Worm (Caenorhabditis elegans) whole organism, L2 larva: ENCODE results near the gene spe-39.

ENCODE experiments used
- C34F6.9 ChIP-seq: fragments of 150-350 bp; optimal IDR thresholded peaks from 2 replicates; lab custom pipeline; 2014; ENCODE audit warnings: missing biosample characterization, missing genetic modification characterization
- F13H6.1 ChIP-seq: sonication (generic microtip); optimal IDR thresholded peaks from 2 replicates; lab custom pipeline; 2016; ENCODE audit warnings: missing genetic modification characterization, missing compliant biosample characterization
- R02D3.7 ChIP-seq: fragments of 150-350 bp; optimal IDR thresholded peaks from 2 replicates; lab custom pipeline; 2014; ENCODE audit warnings: missing biosample characterization, missing genetic modification characterization
- ZK546.5 ChIP-seq: sonication (generic microtip); optimal IDR thresholded peaks from 2 replicates; lab custom pipeline; 2017; ENCODE audit warnings: missing biosample characterization, missing genetic modification characterization
- alr-1 ChIP-seq: fragments of 150-350 bp; optimal IDR thresholded peaks from 2 replicates; lab custom pipeline; 2014; ENCODE audit warnings: missing biosample characterization, missing genetic modification characterization
- aly-2 ChIP-seq: fragments of 150-350 bp; optimal IDR thresholded peaks from 2 replicates; lab custom pipeline; 2014; ENCODE audit warnings: missing biosample characterization, missing genetic modification characterization
- ama-1 ChIP-seq: fragments of 150-350 bp; optimal IDR thresholded peaks from 2 replicates; lab custom pipeline; 2018; ENCODE audit warnings: inconsistent platforms
- blmp-1 ChIP-seq: sonication (generic microtip); optimal IDR thresholded peaks from 2 replicates; lab custom pipeline; 2017; ENCODE audit warnings: missing genetic modification characterization, mild to moderate bottlenecking, missing compliant biosample characterization, antibody characterized with exemption, moderate library complexity; ENCODE audit not compliant: insufficient read depth
- ceh-16 ChIP-seq: fragments of 150-350 bp; optimal IDR thresholded peaks from 2 replicates; lab custom pipeline; 2014; ENCODE audit warnings: missing biosample characterization, missing genetic modification characterization
- crh-2 ChIP-seq: sonication (generic microtip); optimal IDR thresholded peaks from 2 replicates; lab custom pipeline; 2017; ENCODE audit warnings: missing biosample characterization, missing genetic modification characterization
- fos-1 ChIP-seq: fragments of 150-350 bp; optimal IDR thresholded peaks from 2 replicates; lab custom pipeline; 2014; ENCODE audit warnings: missing biosample characterization, missing genetic modification characterization
- gmeb-1 ChIP-seq: fragments of 150-350 bp; optimal IDR thresholded peaks from 2 replicates; lab custom pipeline; 2014; ENCODE audit warnings: missing biosample characterization, missing genetic modification characterization
- lin-13 ChIP-seq: fragments of 150-350 bp; optimal IDR thresholded peaks from 2 replicates; lab custom pipeline; 2014; ENCODE audit warnings: missing biosample characterization, missing genetic modification reagents, missing genetic modification characterization
- lsy-2 ChIP-seq, 2 experiments: fragments of 150-350 bp in 1 of 2; sonication (generic microtip) in 1 of 2; optimal IDR thresholded peaks; 2 replicates each; lab custom pipeline; 2014 to 2017; ENCODE audit warnings: missing biosample characterization in 2 of 2, missing genetic modification characterization in 2 of 2
- mab-5 ChIP-seq: fragments of 150-350 bp; optimal IDR thresholded peaks from 2 replicates; lab custom pipeline; 2014; ENCODE audit warnings: missing biosample characterization, missing genetic modification characterization
- mdl-1 ChIP-seq, 2 experiments: fragments of 150-350 bp in 1 of 2; sonication (generic microtip) in 1 of 2; optimal IDR thresholded peaks; 2 replicates each; lab custom pipeline; 2017; ENCODE audit warnings: missing biosample characterization in 2 of 2, missing genetic modification characterization in 2 of 2
- nhr-12 ChIP-seq: fragments of 150-350 bp; optimal IDR thresholded peaks from 2 replicates; lab custom pipeline; 2014; ENCODE audit warnings: missing biosample characterization, missing genetic modification characterization
- nhr-21 ChIP-seq: fragments of 150-350 bp; optimal IDR thresholded peaks from 2 replicates; lab custom pipeline; 2014; ENCODE audit warnings: missing biosample characterization, missing genetic modification characterization
- nhr-237 ChIP-seq: fragments of 150-350 bp; optimal IDR thresholded peaks from 2 replicates; lab custom pipeline; 2014; ENCODE audit warnings: missing biosample characterization, missing genetic modification characterization
- nhr-6 ChIP-seq: fragments of 150-350 bp; optimal IDR thresholded peaks from 2 replicates; lab custom pipeline; 2014; ENCODE audit warnings: missing biosample characterization, missing genetic modification characterization
- skn-1 ChIP-seq: sonication (generic microtip); optimal IDR thresholded peaks from 2 replicates; lab custom pipeline; 2017; ENCODE audit warnings: missing biosample characterization, missing genetic modification characterization
- snpc-4 ChIP-seq: fragments of 150-350 bp; optimal IDR thresholded peaks from 2 replicates; lab custom pipeline; 2014; ENCODE audit warnings: missing biosample characterization, missing genetic modification characterization
- ztf-4 ChIP-seq: fragments of 150-350 bp; optimal IDR thresholded peaks from 2 replicates; lab custom pipeline; 2014; ENCODE audit warnings: missing biosample characterization, missing genetic modification characterization

spe-39 gene

DNA sequence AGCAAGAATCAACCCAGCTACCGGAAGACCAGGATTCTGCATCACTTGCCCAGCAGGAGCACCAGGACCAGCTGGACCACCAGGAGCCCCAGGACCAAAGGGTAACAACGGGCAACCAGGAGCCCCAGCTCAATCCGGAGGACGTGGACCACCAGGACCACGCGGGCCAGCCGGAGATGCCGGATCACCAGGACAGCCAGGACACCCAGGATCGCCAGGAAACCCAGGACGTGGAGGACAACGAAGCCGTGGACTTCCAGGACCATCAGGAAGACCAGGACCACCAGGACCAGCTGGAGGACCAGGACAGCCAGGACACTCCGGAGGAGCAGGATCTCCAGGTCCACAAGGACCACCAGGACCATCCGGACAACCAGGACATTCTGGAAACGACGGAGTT lies 46.3 kb downstream of the spe-39 start:
- TF ChIP-seq R02D3.7 (tag; lab: Kevin White, UChicago) (no peak), lin-13 (GFP tag; lab: Kevin White, UChicago) (no peak), nhr-21 (tag; lab: Kevin White, UChicago) (no peak), nhr-237 (no peak), crh-2 (no peak), blmp-1 (tag; lab: Kevin White, UChicago) (no peak), C34F6.9 (tag; lab: Kevin White, UChicago) (no peak), aly-2 (no peak)

ce11 chrV:6835242-6835641 lies 50.0 kb downstream of the spe-39 start, which contains the start of the genes T15B7.14 and col-143:
Gene T15B7.14, minus strand, starts transcription at chrV:6835342.
Gene col-143, plus strand, starts transcription at chrV:6835635.
- TF ChIP-seq fos-1 (tag; lab: Kevin White, UChicago) = no peak
- no peak for TF ChIP-seq nhr-6 (tag; lab: Kevin White, UChicago)
- TF ChIP-seq ceh-16 (tag; lab: Kevin White, UChicago) = no peak
- no peak for TF ChIP-seq alr-1 (tag; lab: Kevin White, UChicago)
- no peak for TF ChIP-seq nhr-12

ce11 chrV:6836036-6836435 lies 50.8 kb downstream of the spe-39 start:
- TF ChIP-seq lsy-2 (tag; optimal IDR thresholded peaks at IDR 0.05; lab: Kevin White, UChicago) = no peak
- TF ChIP-seq ztf-4 (tag; lab: Kevin White, UChicago) = no peak
- no peak for TF ChIP-seq ama-1 (lab: Kevin White, UChicago)
- no peak for TF ChIP-seq fos-1 (tag; lab: Kevin White, UChicago)
- TF ChIP-seq crh-2 = no peak
- no peak for TF ChIP-seq mab-5
- TF ChIP-seq mdl-1 (tag; optimal IDR thresholded peaks at IDR 0.05; lab: Kevin White, UChicago) = no peak
- TF ChIP-seq skn-1 (tag; lab: Kevin White, UChicago) = no peak
- TF ChIP-seq F13H6.1 (tag; lab: Kevin White, UChicago) = no peak
- TF ChIP-seq aly-2 = no peak
- TF ChIP-seq ZK546.5 (tag; lab: Kevin White, UChicago) = no peak
- TF ChIP-seq snpc-4 (tag; lab: Kevin White, UChicago) = no peak
- no peak for TF ChIP-seq gmeb-1 (tag; lab: Kevin White, UChicago)
